Worm (Caenorhabditis elegans) whole organism, L4/young adult: ENCODE results near the gene F38H4.4.

Source experiments
- dao-5 ChIP-seq: sonication (generic microtip); optimal IDR thresholded peaks from 2 replicates; lab custom pipeline; 2016; ENCODE audit warnings: missing genotype, missing genetic modification characterization, moderate library complexity, missing compliant biosample characterization
- him-1 ChIP-seq: sonication (generic microtip); optimal IDR thresholded peaks from 2 replicates; lab custom pipeline; 2016; ENCODE audit warnings: missing genotype, missing genetic modification reagents, missing genetic modification characterization, missing compliant biosample characterization

- TF ChIP-seq dao-5 (no peak), him-1 (no peak)
These were observed 30.2 kb downstream of the F38H4.4 start, which contains the start of gene cutl-27 for ce11 chrIV:11878249-11878648.
